Comparison of ENCODE assay signal across 3 fruit fly cellular contexts in the genomic region with DNA sequence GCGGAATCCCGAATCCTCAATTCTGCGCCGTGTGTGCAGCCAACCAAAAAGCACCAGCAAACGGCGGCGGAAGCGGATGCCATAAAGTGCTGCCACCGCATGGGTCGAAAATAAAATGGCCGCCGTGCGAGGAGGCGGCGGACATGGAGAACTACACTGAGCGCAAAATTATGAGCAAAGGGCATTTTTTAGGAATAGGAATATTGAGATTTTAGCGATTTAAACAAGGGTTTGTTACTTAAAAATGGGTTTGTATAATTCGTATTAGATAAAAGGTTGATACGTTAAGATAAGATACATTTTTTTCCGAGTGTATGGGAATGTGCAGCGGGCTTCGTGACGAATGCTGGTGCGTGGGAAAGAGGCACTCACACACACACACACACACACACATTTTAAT.
TF ChIP-seq lines count a peak whose summit lies in the region.

No protein-coding gene starts in this region.

TF ChIP-seq in whole organism, embryonic, 481 proteins besides CTCF, POLR2A, EP300 and RAD21 (continued from another document and continues in another):
- no peak for TF ChIP-seq Chrac-16 (GFP tag; optimal IDR thresholded peaks at IDR 0.05; lab: Kevin White, UChicago)
- no peak for TF ChIP-seq ab (GFP tag; optimal IDR thresholded peaks at IDR 0.05; lab: Kevin White, UChicago)
- peak; percentile 19 for TF ChIP-seq fd96Cb (tag; optimal IDR thresholded peaks at IDR 0.05; lab: Kevin White, UChicago)
- peak; percentile 18 for TF ChIP-seq CG14710 (tag; optimal IDR thresholded peaks at IDR 0.05; lab: Kevin White, UChicago)
- no peak for TF ChIP-seq vfl (GFP tag; optimal IDR thresholded peaks at IDR 0.05; lab: Kevin White, UChicago)
- peak; percentile 55 for TF ChIP-seq CG7839 (tag; optimal IDR thresholded peaks at IDR 0.05; lab: Kevin White, UChicago)
- no peak for TF ChIP-seq pum (GFP tag; optimal IDR thresholded peaks at IDR 0.05; lab: Kevin White, UChicago)
- no peak for TF ChIP-seq wek (GFP tag; optimal IDR thresholded peaks at IDR 0.05; lab: Kevin White, UChicago)
- no peak for TF ChIP-seq mam (GFP tag; optimal IDR thresholded peaks at IDR 0.05; lab: Kevin White, UChicago)
- peak; percentile 43 for TF ChIP-seq dmrt99B (tag; optimal IDR thresholded peaks at IDR 0.05; lab: Kevin White, UChicago)
- TF ChIP-seq CG31365 (tag; optimal IDR thresholded peaks at IDR 0.05; lab: Kevin White, UChicago): no peak
- TF ChIP-seq CG2678 (tag; optimal IDR thresholded peaks at IDR 0.05; lab: Kevin White, UChicago): peak; percentile 57
- 0 out of 3 replicates have a peak, but pooled peaks have one; percentile 17 for TF ChIP-seq ken (GFP tag; IDR thresholded peaks at IDR 0.05; lab: Robert Waterston, UW)
- peak; percentile 13 for TF ChIP-seq CG10654 (GFP tag; optimal IDR thresholded peaks at IDR 0.05; lab: Kevin White, UChicago)
- TF ChIP-seq Ravus (GFP tag; IDR thresholded peaks at IDR 0.05; lab: Robert Waterston, UW): no peak
- no peak for TF ChIP-seq hb (GFP tag; IDR thresholded peaks at IDR 0.05; lab: Robert Waterston, UW; ENCODE audit: partially characterized antibody)
- TF ChIP-seq yki (optimal IDR thresholded peaks at IDR 0.05; lab: Kevin White, UChicago): no peak
- peak; percentile 3 for TF ChIP-seq CG30431 (GFP tag; optimal IDR thresholded peaks at IDR 0.05; lab: Kevin White, UChicago)
- no peak for TF ChIP-seq chn (GFP tag; optimal IDR thresholded peaks at IDR 0.05; lab: Kevin White, UChicago)
- no peak for TF ChIP-seq usp (GFP tag; optimal IDR thresholded peaks at IDR 0.05; lab: Kevin White, UChicago)
- TF ChIP-seq prd (optimal IDR thresholded peaks at IDR 0.05; lab: Kevin White, UChicago): no peak
- peak; percentile 75; the same call in 2 of the 3 replicates for TF ChIP-seq prd (GFP tag; IDR thresholded peaks at IDR 0.05; lab: Robert Waterston, UW)
- TF ChIP-seq Aef1 (GFP tag; IDR thresholded peaks at IDR 0.05; lab: Robert Waterston, UW): 0 out of 3 replicates have a peak, but pooled peaks have one; percentile 14
- TF ChIP-seq CG10267 (tag; optimal IDR thresholded peaks at IDR 0.05; lab: Kevin White, UChicago): no peak
- TF ChIP-seq vnd (GFP tag; IDR thresholded peaks at IDR 0.05; lab: Robert Waterston, UW; ENCODE audit: partially characterized antibody): no peak
- TF ChIP-seq CG6791 (GFP tag; IDR thresholded peaks at IDR 0.05; lab: Robert Waterston, UW; ENCODE audit: partially characterized antibody): no peak
- TF ChIP-seq CG6689 (GFP tag; IDR thresholded peaks at IDR 0.05; lab: Robert Waterston, UW): peak; percentile 48
- TF ChIP-seq zen (tag; optimal IDR thresholded peaks at IDR 0.05; lab: Kevin White, UChicago): peak; percentile 31
- no peak for TF ChIP-seq CkIIα-i1 (GFP tag; IDR thresholded peaks at IDR 0.05; lab: Robert Waterston, UW)
- TF ChIP-seq ems (GFP tag; optimal IDR thresholded peaks at IDR 0.05; lab: Kevin White, UChicago): no peak
- TF ChIP-seq Ets97D (GFP tag; optimal IDR thresholded peaks at IDR 0.05; lab: Kevin White, UChicago): peak; percentile 18
- TF ChIP-seq HmgD (GFP tag; optimal IDR thresholded peaks at IDR 0.05; lab: Kevin White, UChicago): no peak
- no peak for TF ChIP-seq jumu (GFP tag; optimal IDR thresholded peaks at IDR 0.05; lab: Kevin White, UChicago)
- TF ChIP-seq CG7786 (GFP tag; optimal IDR thresholded peaks at IDR 0.05; lab: Kevin White, UChicago): no peak
- TF ChIP-seq Sox102F (GFP tag; optimal IDR thresholded peaks at IDR 0.05; lab: Kevin White, UChicago): peak; percentile 48
- TF ChIP-seq CG3847 (GFP tag; IDR thresholded peaks at IDR 0.05; lab: Robert Waterston, UW): 0 out of 2 replicates have a peak, but pooled peaks have one; percentile 14
- no peak for TF ChIP-seq nau (GFP tag; optimal IDR thresholded peaks at IDR 0.05; lab: Kevin White, UChicago)
- TF ChIP-seq CG11504 (tag; optimal IDR thresholded peaks at IDR 0.05; lab: Kevin White, UChicago): peak; percentile 66
- TF ChIP-seq Xbp1 (GFP tag; optimal IDR thresholded peaks at IDR 0.05; lab: Kevin White, UChicago): peak; percentile 59
- peak; percentile 25 for TF ChIP-seq CG15696 (tag; optimal IDR thresholded peaks at IDR 0.05; lab: Kevin White, UChicago)
- TF ChIP-seq shn (GFP tag; optimal IDR thresholded peaks at IDR 0.05; lab: Kevin White, UChicago): no peak
- TF ChIP-seq sim (GFP tag; IDR thresholded peaks at IDR 0.05; lab: Robert Waterston, UW): no peak

TF ChIP-seq in whole organism, prepupa, 60 proteins besides CTCF, POLR2A, EP300 and RAD21 (continued from another document):
- TF ChIP-seq CG11902 (GFP tag; optimal IDR thresholded peaks at IDR 0.05; lab: Kevin White, UChicago): no peak
- no peak for TF ChIP-seq Sox102F (GFP tag; optimal IDR thresholded peaks at IDR 0.05; lab: Kevin White, UChicago)
- TF ChIP-seq dac (GFP tag; optimal IDR thresholded peaks at IDR 0.05; lab: Kevin White, UChicago): no peak
- TF ChIP-seq CG31627 (GFP tag; optimal IDR thresholded peaks at IDR 0.05; lab: Kevin White, UChicago): peak; percentile 14
- no peak for TF ChIP-seq CG7368 (GFP tag; optimal IDR thresholded peaks at IDR 0.05; lab: Kevin White, UChicago)
- TF ChIP-seq CG6792 (GFP tag; optimal IDR thresholded peaks at IDR 0.05; lab: Kevin White, UChicago): peak; percentile 10
- TF ChIP-seq CG8319 (GFP tag; optimal IDR thresholded peaks at IDR 0.05; lab: Kevin White, UChicago): no peak
- peak; percentile 29 for TF ChIP-seq CG10669 (GFP tag; optimal IDR thresholded peaks at IDR 0.05; lab: Kevin White, UChicago)
- TF ChIP-seq pdm3 (GFP tag; optimal IDR thresholded peaks at IDR 0.05; lab: Kevin White, UChicago): peak; percentile 19
- TF ChIP-seq CG15336 (GFP tag; IDR thresholded peaks at IDR 0.05; lab: Robert Waterston, UW): no peak
- no peak for TF ChIP-seq Gug (GFP tag; IDR thresholded peaks at IDR 0.05; lab: Robert Waterston, UW)
- peak in 1 of 2 experiments; percentile 43 for TF ChIP-seq ss (GFP tag; optimal IDR thresholded peaks at IDR 0.05; lab: Kevin White, UChicago)
- no peak for TF ChIP-seq eg (GFP tag; IDR thresholded peaks at IDR 0.05; lab: Robert Waterston, UW)
- no peak; the same call in 1 of the 2 replicates for TF ChIP-seq CG11294 (GFP tag; IDR thresholded peaks at IDR 0.05; lab: Robert Waterston, UW)
- no peak for TF ChIP-seq net (GFP tag; optimal IDR thresholded peaks at IDR 0.05; lab: Kevin White, UChicago)
- no peak for TF ChIP-seq fd85E (GFP tag; optimal IDR thresholded peaks at IDR 0.05; lab: Kevin White, UChicago)
- TF ChIP-seq Ets96B (tag; optimal IDR thresholded peaks at IDR 0.05; lab: Kevin White, UChicago): peak; percentile 27
- no peak for TF ChIP-seq salr (GFP tag; optimal IDR thresholded peaks at IDR 0.05; lab: Kevin White, UChicago)
- no peak for TF ChIP-seq Eip93F (GFP tag; optimal IDR thresholded peaks at IDR 0.05; lab: Kevin White, UChicago)
- peak; percentile 6 for TF ChIP-seq achi (GFP tag; optimal IDR thresholded peaks at IDR 0.05; lab: Kevin White, UChicago)
- TF ChIP-seq esn (GFP tag; optimal IDR thresholded peaks at IDR 0.05; lab: Kevin White, UChicago): no peak
- peak; percentile 11 for TF ChIP-seq Hr39 (GFP tag; optimal IDR thresholded peaks at IDR 0.05; lab: Kevin White, UChicago)
- TF ChIP-seq CG9139 (GFP tag; optimal IDR thresholded peaks at IDR 0.05; lab: Kevin White, UChicago): no peak
- TF ChIP-seq cyc (GFP tag; optimal IDR thresholded peaks at IDR 0.05; lab: Kevin White, UChicago): peak; percentile 34
- peak; percentile 7 for TF ChIP-seq spab (GFP tag; optimal IDR thresholded peaks at IDR 0.05; lab: Kevin White, UChicago)
- TF ChIP-seq OdsH (GFP tag; optimal IDR thresholded peaks at IDR 0.05; lab: Kevin White, UChicago): peak; percentile 22
- TF ChIP-seq CG8119 (GFP tag; IDR thresholded peaks at IDR 0.05; lab: Robert Waterston, UW): no peak

TF ChIP-seq in whole organism, wandering third instar larva, 38 proteins besides CTCF, POLR2A, EP300 and RAD21 (continued from another document):
- peak; percentile 33 for TF ChIP-seq h (GFP tag; optimal IDR thresholded peaks at IDR 0.05; lab: Kevin White, UChicago)
- TF ChIP-seq sage (GFP tag; optimal IDR thresholded peaks at IDR 0.05; lab: Kevin White, UChicago): no peak
- no peak for TF ChIP-seq Dif (GFP tag; optimal IDR thresholded peaks at IDR 0.05; lab: Kevin White, UChicago; ENCODE audit: partially characterized antibody)
- no peak for TF ChIP-seq Vsx2 (GFP tag; optimal IDR thresholded peaks at IDR 0.05; lab: Kevin White, UChicago; ENCODE audit: partially characterized antibody)
